Worm (Caenorhabditis elegans): ENCODE results near the gene Y43F8B.17.

- TF ChIP-seq him-1 (tag; optimal IDR thresholded peaks at IDR 0.05) = no peak
- no peak for TF ChIP-seq W03F9.2 (tag; optimal IDR thresholded peaks at IDR 0.05)
- no peak for TF ChIP-seq dao-5 (tag; optimal IDR thresholded peaks at IDR 0.05)
These were observed 35.0 kb upstream of the Y43F8B.17 start, which contains the start of gene M04C3.5 for ce11 chrV:19449544-19449943.

Data from whole organism, L4/young adult.